Fruit fly (Drosophila melanogaster) whole organism, prepupa: ENCODE results near the gene Trmt61.
A peak's percentile ranks its signal among the peaks of the same experiment; 100 is the strongest.

ENCODE experiments used
- Blimp-1 ChIP-seq: fragments of 200-800 bp; sonication (Bioruptor generic); optimal IDR thresholded peaks from 3 replicates; lab custom pipeline; 2017; ENCODE audit warnings: missing biosample characterization, missing genetic modification characterization, mild to moderate bottlenecking, moderate library complexity, missing genetic modification reagents
- CG10631 ChIP-seq: fragments of 200-800 bp; sonication (Bioruptor generic); optimal IDR thresholded peaks from 2 replicates; lab custom pipeline; 2016; ENCODE audit warnings: missing biosample characterization, missing genetic modification characterization
- CG10669 ChIP-seq: fragments of 200-800 bp; sonication (Bioruptor generic); optimal IDR thresholded peaks from 3 replicates; lab custom pipeline; 2018; ENCODE audit warnings: missing biosample characterization, mild to moderate bottlenecking, missing genetic modification characterization, moderate library complexity
- CG11294 ChIP-seq: fragments of 200-800 bp; sonication (Bioruptor generic); IDR thresholded peaks from 2 replicates; pipeline ENCODE4 v1.3.6; 2022; ENCODE audit warnings: missing biosample characterization, missing genetic modification characterization
- CG11762 ChIP-seq: fragments of 200-800 bp; sonication (Bioruptor generic); optimal IDR thresholded peaks from 3 replicates; lab custom pipeline; 2016; ENCODE audit warnings: missing biosample characterization, missing genetic modification characterization; ENCODE audit not compliant: insufficient read depth
- CG11902 ChIP-seq: fragments of 200-800 bp; sonication (Bioruptor generic); optimal IDR thresholded peaks from 3 replicates; lab custom pipeline; 2016; ENCODE audit warnings: missing biosample characterization, missing genetic modification characterization
- CG1621 ChIP-seq: fragments of 200-800 bp; sonication (Bioruptor generic); optimal IDR thresholded peaks from 3 replicates; lab custom pipeline; 2018; ENCODE audit warnings: missing biosample characterization, mild to moderate bottlenecking, missing genetic modification characterization
- CG16779 ChIP-seq: fragments of 200-800 bp; sonication (Bioruptor generic); optimal IDR thresholded peaks from 3 replicates; lab custom pipeline; 2017; ENCODE audit warnings: missing biosample characterization, mild to moderate bottlenecking, missing genetic modification characterization
- CG31627 ChIP-seq: fragments of 200-800 bp; sonication (Bioruptor generic); optimal IDR thresholded peaks from 3 replicates; lab custom pipeline; 2016; ENCODE audit warnings: missing biosample characterization, missing genetic modification characterization
- CG32006 ChIP-seq: fragments of 200-800 bp; sonication (Bioruptor generic); optimal IDR thresholded peaks from 3 replicates; lab custom pipeline; 2017; ENCODE audit warnings: missing biosample characterization, mild to moderate bottlenecking, missing genetic modification characterization
- CG3919 ChIP-seq: fragments of 200-800 bp; sonication (Bioruptor generic); optimal IDR thresholded peaks from 3 replicates; lab custom pipeline; 2016; ENCODE audit warnings: missing biosample characterization, missing genetic modification characterization
- CG4318 ChIP-seq: fragments of 200-800 bp; sonication (Bioruptor generic); optimal IDR thresholded peaks from 3 replicates; lab custom pipeline; 2017; ENCODE audit warnings: missing biosample characterization, mild to moderate bottlenecking, missing genetic modification characterization
- CG6276 ChIP-seq: fragments of 200-800 bp; sonication (Bioruptor generic); optimal IDR thresholded peaks from 2 replicates; lab custom pipeline; 2017; ENCODE audit warnings: missing biosample characterization, mild to moderate bottlenecking, missing genetic modification characterization
- CG6792 ChIP-seq: fragments of 200-800 bp; sonication (Bioruptor generic); optimal IDR thresholded peaks from 3 replicates; lab custom pipeline; 2016; ENCODE audit warnings: missing biosample characterization, missing genetic modification characterization
- CG6808 ChIP-seq: fragments of 200-800 bp; sonication (Bioruptor generic); optimal IDR thresholded peaks from 3 replicates; lab custom pipeline; 2017; ENCODE audit warnings: missing biosample characterization, missing genetic modification characterization, mild to moderate bottlenecking, moderate library complexity, missing genetic modification reagents
- CG7368 ChIP-seq: fragments of 200-800 bp; sonication (Bioruptor generic); optimal IDR thresholded peaks from 3 replicates; lab custom pipeline; 2016; ENCODE audit warnings: missing biosample characterization, missing genetic modification characterization
- CG8119 ChIP-seq: fragments of 200-800 bp; sonication (Bioruptor generic); IDR thresholded peaks from 3 replicates; pipeline ENCODE4 v1.3.6; 2022; ENCODE audit warnings: missing biosample characterization, missing genetic modification characterization
- CG8319 ChIP-seq: fragments of 200-800 bp; sonication (Bioruptor generic); optimal IDR thresholded peaks from 3 replicates; lab custom pipeline; 2016; ENCODE audit warnings: missing biosample characterization, missing genetic modification characterization
- CG9139 ChIP-seq: fragments of 200-800 bp; sonication (Bioruptor generic); optimal IDR thresholded peaks from 3 replicates; lab custom pipeline; 2017; ENCODE audit warnings: missing biosample characterization, mild to moderate bottlenecking, missing genetic modification characterization
- Eip75B ChIP-seq: fragments of 200-800 bp; sonication (Bioruptor generic); optimal IDR thresholded peaks from 3 replicates; lab custom pipeline; 2016; ENCODE audit warnings: missing biosample characterization, missing genetic modification characterization
- Eip78C ChIP-seq: fragments of 200-800 bp; sonication (Bioruptor generic); peaks from one replicate; lab custom pipeline; 2016; ENCODE audit warnings: missing biosample characterization, missing genetic modification characterization
- Eip93F ChIP-seq: fragments of 200-800 bp; sonication (Bioruptor generic); optimal IDR thresholded peaks from 2 replicates; lab custom pipeline; 2016; ENCODE audit warnings: missing biosample characterization, mild to moderate bottlenecking, missing genetic modification characterization
- Ets96B ChIP-seq: fragments of 200-800 bp; optimal IDR thresholded peaks from 2 replicates; lab custom pipeline; 2019; ENCODE audit warnings: missing biosample characterization, mild to moderate bottlenecking, missing genetic modification characterization, moderate library complexity
- Gug ChIP-seq: fragments of 200-800 bp; sonication (Bioruptor generic); IDR thresholded peaks from 2 replicates; pipeline ENCODE4 v1.3.6; 2022; ENCODE audit warnings: missing biosample characterization, missing genetic modification characterization
- Hr38 ChIP-seq: sonication (Bioruptor generic); optimal IDR thresholded peaks from 2 replicates; lab custom pipeline; 2016; ENCODE audit warnings: missing biosample characterization, missing genetic modification characterization
- Hr39 ChIP-seq: fragments of 200-800 bp; sonication (Bioruptor generic); optimal IDR thresholded peaks from 2 replicates; lab custom pipeline; 2016; ENCODE audit warnings: missing biosample characterization, missing genetic modification characterization
- Met ChIP-seq: fragments of 200-800 bp; sonication (Bioruptor generic); optimal IDR thresholded peaks from 3 replicates; lab custom pipeline; 2016; ENCODE audit warnings: missing biosample characterization, missing genetic modification characterization
- OdsH ChIP-seq: fragments of 200-800 bp; sonication (Bioruptor generic); optimal IDR thresholded peaks from 3 replicates; lab custom pipeline; 2016; ENCODE audit warnings: missing biosample characterization, missing genetic modification characterization
- Sox102F ChIP-seq: fragments of 200-800 bp; sonication (Bioruptor generic); optimal IDR thresholded peaks from 2 replicates; lab custom pipeline; 2016; ENCODE audit warnings: missing biosample characterization, mild to moderate bottlenecking, missing genetic modification characterization
- Sox14 ChIP-seq: fragments of 200-800 bp; sonication (Bioruptor generic); optimal IDR thresholded peaks from 3 replicates; lab custom pipeline; 2016; ENCODE audit warnings: missing biosample characterization, missing genetic modification characterization
- achi ChIP-seq: fragments of 200-800 bp; sonication (Bioruptor generic); optimal IDR thresholded peaks from 3 replicates; lab custom pipeline; 2016; ENCODE audit warnings: missing biosample characterization, missing genetic modification characterization
- acj6 ChIP-seq: fragments of 200-800 bp; sonication (Bioruptor generic); optimal IDR thresholded peaks from 3 replicates; lab custom pipeline; 2016; ENCODE audit warnings: missing biosample characterization, missing genetic modification characterization
- cyc ChIP-seq: fragments of 200-800 bp; sonication (Bioruptor generic); optimal IDR thresholded peaks from 3 replicates; lab custom pipeline; 2016; ENCODE audit warnings: missing biosample characterization, missing genetic modification characterization
- dac ChIP-seq: fragments of 200-800 bp; sonication (Bioruptor generic); optimal IDR thresholded peaks from 2 replicates; lab custom pipeline; 2017; ENCODE audit warnings: missing biosample characterization, mild to moderate bottlenecking, missing genetic modification characterization
- dsx ChIP-seq: fragments of 200-800 bp; optimal IDR thresholded peaks from 3 replicates; lab custom pipeline; 2019; ENCODE audit warnings: missing biosample characterization, mild to moderate bottlenecking, missing genetic modification characterization, moderate library complexity; ENCODE audit not compliant: poor library complexity, severe bottlenecking
- esn ChIP-seq: fragments of 200-800 bp; sonication (Bioruptor generic); optimal IDR thresholded peaks from 2 replicates; lab custom pipeline; 2016; ENCODE audit warnings: missing biosample characterization, mild to moderate bottlenecking, missing genetic modification characterization, moderate library complexity
- fd85E ChIP-seq: fragments of 200-800 bp; sonication (Bioruptor generic); optimal IDR thresholded peaks from 3 replicates; lab custom pipeline; 2016; ENCODE audit warnings: missing biosample characterization, missing genetic modification characterization
- fkh ChIP-seq: fragments of 200-800 bp; sonication (Bioruptor generic); optimal IDR thresholded peaks from 3 replicates; lab custom pipeline; 2017; ENCODE audit warnings: missing biosample characterization, mild to moderate bottlenecking, missing genetic modification characterization, moderate library complexity
- lz ChIP-seq: fragments of 200-800 bp; sonication (Bioruptor generic); optimal IDR thresholded peaks from 3 replicates; lab custom pipeline; 2016; ENCODE audit warnings: missing biosample characterization, missing genetic modification characterization
- net ChIP-seq: fragments of 200-800 bp; sonication (Bioruptor generic); optimal IDR thresholded peaks from 3 replicates; lab custom pipeline; 2016; ENCODE audit warnings: missing biosample characterization, missing genetic modification characterization
- pdm3 ChIP-seq: fragments of 200-800 bp; sonication (Bioruptor generic); optimal IDR thresholded peaks from 3 replicates; lab custom pipeline; 2016; ENCODE audit warnings: missing biosample characterization, missing genetic modification characterization
- salr ChIP-seq, 2 experiments: fragments of 200-800 bp; sonication (Bioruptor generic); optimal IDR thresholded peaks; 3 replicates each; lab custom pipeline; 2016 to 2018; ENCODE audit warnings: missing biosample characterization in 2 of 2, missing genetic modification characterization in 2 of 2, mild to moderate bottlenecking in 1 of 2
- spab ChIP-seq: fragments of 200-800 bp; sonication (Bioruptor generic); optimal IDR thresholded peaks from 2 replicates; lab custom pipeline; 2017; ENCODE audit warnings: missing biosample characterization, mild to moderate bottlenecking, missing genetic modification characterization, missing genetic modification reagents
- ss ChIP-seq, 2 experiments: fragments of 200-800 bp; sonication (Bioruptor generic); optimal IDR thresholded peaks; 2 replicates in 1 of 2; 3 replicates in 1 of 2; lab custom pipeline; 2017 to 2018; ENCODE audit warnings: mild to moderate bottlenecking in 2 of 2, missing biosample characterization in 2 of 2, missing genetic modification characterization in 2 of 2, moderate library complexity in 1 of 2
- svp ChIP-seq: fragments of 200-800 bp; sonication (Bioruptor generic); peaks from one replicate; lab custom pipeline; 2016; ENCODE audit warnings: missing biosample characterization, missing genetic modification characterization
- topi ChIP-seq: fragments of 200-800 bp; sonication (Bioruptor generic); optimal IDR thresholded peaks from 3 replicates; lab custom pipeline; 2016; ENCODE audit warnings: missing biosample characterization, missing genetic modification characterization

The Trmt61 gene

DNA sequence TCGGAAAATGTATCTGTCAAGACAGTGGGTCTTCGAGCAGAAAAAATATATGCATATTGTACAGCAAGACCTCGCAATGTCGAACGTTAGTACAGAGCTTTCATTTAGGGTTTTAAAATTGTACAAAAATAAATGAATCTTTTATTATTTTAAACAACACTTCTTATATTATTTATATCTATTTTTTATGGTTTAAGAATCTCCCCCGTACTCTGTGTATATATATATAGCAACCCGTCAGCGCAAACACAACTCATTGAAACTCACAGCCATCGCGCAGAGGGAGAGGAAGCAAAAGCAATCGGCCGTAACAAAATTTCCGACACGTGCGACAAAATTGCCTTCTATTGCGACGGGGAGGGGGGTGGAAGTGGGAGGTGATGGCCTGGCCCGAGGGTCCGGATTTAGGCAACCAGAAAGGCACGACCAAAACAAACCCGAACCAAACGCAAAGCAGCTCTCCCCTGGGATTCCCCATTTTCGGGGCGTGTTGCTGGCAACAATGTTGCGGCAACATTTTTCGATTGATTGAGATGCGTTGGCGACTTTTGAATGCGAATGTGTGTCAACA is 46.7 kb downstream of the Trmt61 start (continued):
- peak; percentile 14 for TF ChIP-seq CG4318 (GFP tag; lab: Kevin White, UChicago)
- TF ChIP-seq CG1621 (tag; lab: Kevin White, UChicago), result no peak
- TF ChIP-seq spab, result peak; percentile 4
- TF ChIP-seq svp (GFP tag; lab: Kevin White, UChicago), result no peak
- TF ChIP-seq cyc (GFP tag; lab: Kevin White, UChicago), result peak; percentile 17
- TF ChIP-seq Sox102F (GFP tag; lab: Kevin White, UChicago), result no peak
- peak; percentile 27 for TF ChIP-seq OdsH (GFP tag; lab: Kevin White, UChicago)
- TF ChIP-seq CG6792 (GFP tag; lab: Kevin White, UChicago), result no peak
- no peak for TF ChIP-seq CG32006 (GFP tag; lab: Kevin White, UChicago)
- no peak for TF ChIP-seq CG8319 (GFP tag; lab: Kevin White, UChicago)
- peak; percentile 42 for TF ChIP-seq achi (GFP tag; lab: Kevin White, UChicago)
- no peak for TF ChIP-seq topi (GFP tag; lab: Kevin White, UChicago)
- no peak for TF ChIP-seq dsx (GFP tag; lab: Kevin White, UChicago)
- TF ChIP-seq Blimp-1 (GFP tag; lab: Kevin White, UChicago), result no peak
- no peak for TF ChIP-seq ss (GFP tag; optimal IDR thresholded peaks at IDR 0.05; lab: Kevin White, UChicago)
- TF ChIP-seq Eip78C, result peak; percentile 76
- no peak for TF ChIP-seq CG11762 (GFP tag; lab: Kevin White, UChicago)
- no peak for TF ChIP-seq fd85E (GFP tag; lab: Kevin White, UChicago)
- TF ChIP-seq CG10631, result no peak
- TF ChIP-seq CG8119, result peak; percentile 63; the same call in 2 of the 3 replicates
- TF ChIP-seq CG3919, result peak; percentile 44
- no peak for TF ChIP-seq CG31627 (GFP tag; lab: Kevin White, UChicago)
- no peak for TF ChIP-seq Met
- no peak for TF ChIP-seq CG7368 (GFP tag; lab: Kevin White, UChicago)

DNA sequence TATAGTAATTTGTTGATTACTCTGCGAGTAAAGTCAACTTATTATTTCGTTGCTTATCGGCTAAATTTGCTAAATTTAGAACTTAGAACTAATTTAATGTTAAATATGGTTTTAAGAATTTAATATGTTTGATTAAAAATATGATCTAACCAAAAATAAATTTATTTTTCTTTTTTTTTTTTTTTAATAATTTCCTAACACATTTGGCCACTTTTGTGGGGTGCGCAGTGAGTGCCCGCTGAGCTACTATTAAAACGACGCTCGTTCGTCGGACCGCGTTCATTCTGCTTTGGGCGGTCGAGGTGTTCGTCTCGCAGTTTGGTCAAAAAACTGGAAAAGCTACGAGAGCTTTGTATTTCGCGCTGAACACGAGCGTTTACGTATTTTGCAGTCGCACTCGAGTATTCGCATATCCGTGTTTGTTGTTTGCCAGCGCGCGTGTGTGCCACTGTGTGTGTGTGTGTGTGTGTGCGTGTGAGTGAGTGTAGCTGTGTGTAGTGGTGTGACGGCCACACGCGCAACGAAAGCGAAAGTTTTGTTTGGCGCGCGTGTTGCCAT is 47.4 kb downstream of the Trmt61 start, which contains the start of gene Cipc:
Gene Cipc (plus strand): TSS at position 274 of the 558 bp plus-strand sequence.
- TF ChIP-seq Eip78C (peak; percentile 94), net (peak; percentile 53), CG6808 (GFP tag; lab: Kevin White, UChicago) (peak; percentile 39), CG6792 (GFP tag; lab: Kevin White, UChicago) (peak; percentile 27), CG9139 (GFP tag; lab: Kevin White, UChicago) (peak; percentile 56), Eip93F (GFP tag; lab: Kevin White, UChicago) (no peak), pdm3 (GFP tag; lab: Kevin White, UChicago) (peak; percentile 29), CG11902 (peak; percentile 5), svp (GFP tag; lab: Kevin White, UChicago) (peak; percentile 88), Hr39 (GFP tag; lab: Kevin White, UChicago) (no peak), fd85E (GFP tag; lab: Kevin White, UChicago) (peak; percentile 60), CG10669 (GFP tag; lab: Kevin White, UChicago) (peak; percentile 37), dsx (GFP tag; lab: Kevin White, UChicago) (peak; percentile 30), lz (GFP tag; lab: Kevin White, UChicago) (peak; percentile 6), dac (GFP tag; lab: Kevin White, UChicago) (peak; percentile 50), Ets96B (tag; lab: Kevin White, UChicago) (peak; percentile 6), CG11762 (GFP tag; lab: Kevin White, UChicago) (peak; percentile 61), salr (GFP tag; optimal IDR thresholded peaks at IDR 0.05; lab: Kevin White, UChicago) (no peak), Eip75B (no peak), Sox14 (GFP tag; lab: Kevin White, UChicago) (peak; percentile 27), acj6 (GFP tag; lab: Kevin White, UChicago) (peak; percentile 54), CG10631 (peak; percentile 21), CG4318 (GFP tag; lab: Kevin White, UChicago) (peak; percentile 52), Hr38 (GFP tag; lab: Kevin White, UChicago) (no peak), spab (peak; percentile 30), CG1621 (tag; lab: Kevin White, UChicago) (peak; percentile 45), CG31627 (GFP tag; lab: Kevin White, UChicago) (no peak), achi (GFP tag; lab: Kevin White, UChicago) (peak; percentile 81), Blimp-1 (GFP tag; lab: Kevin White, UChicago) (peak; percentile 97), CG11294 (GFP tag; lab: Robert Waterston, UW) (peak; percentile 74), fkh (GFP tag; lab: Kevin White, UChicago) (peak; percentile 53), CG16779 (tag; lab: Kevin White, UChicago) (peak; percentile 49), Gug (GFP tag; lab: Robert Waterston, UW) (peak; percentile 35; the same call in 1 of the 2 replicates), esn (peak; percentile 52), CG6276 (GFP tag; lab: Kevin White, UChicago) (peak; percentile 84)
